Worm (Caenorhabditis elegans): ENCODE results near the gene C16D9.4.
A peak's percentile ranks its signal among the peaks of the same experiment; 100 is the strongest.

The C16D9.4 gene

DNA sequence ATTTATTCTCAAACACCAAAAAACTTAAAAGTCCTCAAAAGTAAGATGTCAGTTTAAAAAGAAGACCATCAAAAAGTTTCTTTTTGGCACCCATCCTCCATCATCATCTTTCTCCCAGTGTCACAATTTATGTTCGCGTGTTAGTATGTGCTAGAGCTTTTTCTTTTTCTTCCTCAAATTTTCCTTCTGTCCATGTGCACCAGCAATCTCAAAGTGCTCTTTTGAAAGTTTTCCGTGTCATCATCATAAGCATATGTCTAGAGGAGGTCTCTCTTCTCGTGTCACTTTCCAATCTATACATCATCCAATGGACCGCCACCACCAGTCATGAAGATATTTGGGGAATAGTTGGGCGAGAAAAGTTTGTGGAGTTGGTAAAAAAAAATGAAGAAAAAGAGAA, 8.4 kb upstream of the C16D9.4 start:
- no peak for TF ChIP-seq nhr-25 (tag; optimal IDR thresholded peaks at IDR 0.05)
- TF ChIP-seq nhr-129 (tag; optimal IDR thresholded peaks at IDR 0.05): peak; percentile 18
- TF ChIP-seq unc-39 (tag; optimal IDR thresholded peaks at IDR 0.05): no peak
- no peak for TF ChIP-seq ztf-11 (tag; optimal IDR thresholded peaks at IDR 0.05)
- peak; percentile 16 for TF ChIP-seq C34F6.9 (tag; optimal IDR thresholded peaks at IDR 0.05)

DNA sequence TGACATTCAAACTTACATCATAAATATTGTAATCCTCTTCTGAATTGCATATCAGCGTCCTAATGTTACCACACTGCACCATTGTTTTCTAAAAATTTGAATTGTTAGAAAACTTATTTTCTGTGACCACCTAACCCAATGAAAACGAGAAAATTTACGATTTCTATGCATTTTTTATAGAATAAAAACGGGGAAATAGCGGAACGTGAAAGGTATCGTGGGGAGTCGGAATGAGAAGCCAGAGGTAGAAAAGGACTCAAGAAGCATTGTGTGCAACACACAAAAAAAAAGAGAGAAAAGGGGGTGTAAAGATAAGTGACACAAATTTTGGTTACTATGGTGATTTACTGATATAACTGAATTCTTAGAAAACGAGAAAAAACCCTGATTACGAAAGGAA, 7.5 kb upstream of the C16D9.4 start, which contains the start of gene C16D9.6:
C16D9.6 (minus strand) TSS at position 101 of the 400 bp plus-strand sequence.
- TF ChIP-seq mdl-1 (tag; optimal IDR thresholded peaks at IDR 0.05) (no peak), elt-1 (tag; optimal IDR thresholded peaks at IDR 0.05) (no peak), nhr-129 (tag; optimal IDR thresholded peaks at IDR 0.05) (no peak), nhr-12 (tag; optimal IDR thresholded peaks at IDR 0.05) (no peak), mbf-1 (tag; optimal IDR thresholded peaks at IDR 0.05) (no peak), ceh-16 (tag; optimal IDR thresholded peaks at IDR 0.05) (no peak), skn-1 (tag; optimal IDR thresholded peaks at IDR 0.05) (no peak), F13H6.1 (tag; optimal IDR thresholded peaks at IDR 0.05) (no peak), ztf-4 (tag; optimal IDR thresholded peaks at IDR 0.05) (no peak), sma-3 (GFP tag; optimal IDR thresholded peaks at IDR 0.05) (no peak), fos-1 (tag; optimal IDR thresholded peaks at IDR 0.05) (no peak), lsy-2 (tag; optimal IDR thresholded peaks at IDR 0.05) (no peak), sma-9 (GFP tag; optimal IDR thresholded peaks at IDR 0.05) (no peak), sma-9 (tag; optimal IDR thresholded peaks at IDR 0.05) (no peak), elt-3 (tag; optimal IDR thresholded peaks at IDR 0.05) (no peak), R02D3.7 (tag; optimal IDR thresholded peaks at IDR 0.05) (no peak), nhr-10 (tag; optimal IDR thresholded peaks at IDR 0.05) (no peak), nhr-6 (tag; optimal IDR thresholded peaks at IDR 0.05) (no peak), dmd-4 (tag; optimal IDR thresholded peaks at IDR 0.05) (no peak), alr-1 (tag; optimal IDR thresholded peaks at IDR 0.05) (no peak), aly-2 (tag; optimal IDR thresholded peaks at IDR 0.05) (no peak)

ce11 chrV:8247311-8248105, 4.8 kb upstream of the C16D9.4 start:
- TF ChIP-seq elt-3 (tag; optimal IDR thresholded peaks at IDR 0.05): no peak
- TF ChIP-seq unc-39 (tag; optimal IDR thresholded peaks at IDR 0.05): no peak
- TF ChIP-seq ama-1 (optimal IDR thresholded peaks at IDR 0.05): peak; percentile 97
- TF ChIP-seq mdl-1 (tag; optimal IDR thresholded peaks at IDR 0.05): peak; percentile 17 to 42
- peak; percentile 84 for TF ChIP-seq gmeb-1 (tag; optimal IDR thresholded peaks at IDR 0.05)
- peak; percentile 23 for TF ChIP-seq C34F6.9 (tag; optimal IDR thresholded peaks at IDR 0.05)
- peak; percentile 42 for TF ChIP-seq ztf-4 (tag; optimal IDR thresholded peaks at IDR 0.05)
- no peak for TF ChIP-seq dmd-4 (tag; optimal IDR thresholded peaks at IDR 0.05)
- TF ChIP-seq ceh-82 (tag; optimal IDR thresholded peaks at IDR 0.05): no peak
- no peak for TF ChIP-seq peb-1 (tag; optimal IDR thresholded peaks at IDR 0.05)
- TF ChIP-seq fos-1 (tag; optimal IDR thresholded peaks at IDR 0.05): peak; percentile 82
- peak; percentile 78 for TF ChIP-seq crh-2 (tag; optimal IDR thresholded peaks at IDR 0.05)
- peak; percentile 2 for TF ChIP-seq ceh-16 (tag; optimal IDR thresholded peaks at IDR 0.05)
- TF ChIP-seq zag-1 (tag; optimal IDR thresholded peaks at IDR 0.05): no peak
- TF ChIP-seq ztf-1 (GFP tag; conservative IDR thresholded peaks at IDR 0.05): no peak
- peak; percentile 61 for TF ChIP-seq nhr-25 (tag; optimal IDR thresholded peaks at IDR 0.05)
- TF ChIP-seq nhr-11 (tag; optimal IDR thresholded peaks at IDR 0.05): no peak
- TF ChIP-seq snpc-4 (tag; optimal IDR thresholded peaks at IDR 0.05): peak; percentile 98
- TF ChIP-seq egl-27 (tag; optimal IDR thresholded peaks at IDR 0.05): peak; percentile 61
- TF ChIP-seq nhr-77 (tag; optimal IDR thresholded peaks at IDR 0.05): peak; percentile 3
- TF ChIP-seq ztf-11 (tag; optimal IDR thresholded peaks at IDR 0.05): no peak
- TF ChIP-seq nhr-237 (tag; optimal IDR thresholded peaks at IDR 0.05): peak; percentile 30
- TF ChIP-seq sem-4 (tag; optimal IDR thresholded peaks at IDR 0.05): peak; percentile 37
- TF ChIP-seq unc-62 (GFP tag; optimal IDR thresholded peaks at IDR 0.05): peak; percentile 3
- TF ChIP-seq F13H6.1 (tag; optimal IDR thresholded peaks at IDR 0.05): peak; percentile 68
- no peak for TF ChIP-seq nhr-10 (tag; optimal IDR thresholded peaks at IDR 0.05)
- peak; percentile 19 for TF ChIP-seq mab-5 (tag; optimal IDR thresholded peaks at IDR 0.05)
- TF ChIP-seq ZK546.5 (tag; optimal IDR thresholded peaks at IDR 0.05): no peak
- peak; percentile 46 to 56 for TF ChIP-seq lsy-2 (tag; optimal IDR thresholded peaks at IDR 0.05)
- no peak for TF ChIP-seq nhr-6 (tag; optimal IDR thresholded peaks at IDR 0.05)
- TF ChIP-seq R02D3.7 (tag; optimal IDR thresholded peaks at IDR 0.05): no peak
- no peak for TF ChIP-seq alr-1 (tag; optimal IDR thresholded peaks at IDR 0.05)
- peak; percentile 10 for TF ChIP-seq unc-55 (GFP tag; optimal IDR thresholded peaks at IDR 0.05)
- no peak for TF ChIP-seq elt-1 (tag; optimal IDR thresholded peaks at IDR 0.05)
- TF ChIP-seq lin-11 (tag; optimal IDR thresholded peaks at IDR 0.05): no peak
- TF ChIP-seq aly-2 (tag; optimal IDR thresholded peaks at IDR 0.05): no peak
- TF ChIP-seq Y55F3AM.14 (GFP tag; optimal IDR thresholded peaks at IDR 0.05): no peak
- no peak for TF ChIP-seq nhr-12 (tag; optimal IDR thresholded peaks at IDR 0.05)
- peak; percentile 65 for TF ChIP-seq lin-13 (GFP tag; optimal IDR thresholded peaks at IDR 0.05)
- peak; percentile 77 for TF ChIP-seq nhr-21 (tag; optimal IDR thresholded peaks at IDR 0.05)
- peak; percentile 85 for TF ChIP-seq sma-9 (GFP tag; optimal IDR thresholded peaks at IDR 0.05)
- no peak for TF ChIP-seq sma-9 (tag; optimal IDR thresholded peaks at IDR 0.05)
- TF ChIP-seq blmp-1 (tag; optimal IDR thresholded peaks at IDR 0.05; ENCODE audit: insufficient read depth): no peak

All from whole organism, L2 larva.